Worm (Caenorhabditis elegans) whole organism, late embryonic: ENCODE data around the gene Y32H12A.8.

Source experiments
- C08G9.2 ChIP-seq: sonication (generic microtip); optimal IDR thresholded peaks from 2 replicates; lab custom pipeline; 2016; ENCODE audit warnings: mild to moderate bottlenecking, missing genetic modification characterization, moderate library complexity, missing compliant biosample characterization
- T23F11.4 ChIP-seq: fragments of 200-800 bp; sonication (Bioruptor generic); optimal IDR thresholded peaks from 2 replicates; lab custom pipeline; 2018; ENCODE audit warnings: mild to moderate bottlenecking, missing genetic modification characterization, missing compliant biosample characterization
- ama-1 ChIP-seq: fragments of 150-350 bp; optimal IDR thresholded peaks from 2 replicates; lab custom pipeline; 2014
- ceh-19 ChIP-seq: fragments of 200-800 bp; sonication (Bioruptor generic); optimal IDR thresholded peaks from 2 replicates; lab custom pipeline; 2018; ENCODE audit warnings: mild to moderate bottlenecking, missing genetic modification characterization, missing compliant biosample characterization
- ceh-2 ChIP-seq: sonication (generic microtip); optimal IDR thresholded peaks from 2 replicates; lab custom pipeline; 2016; ENCODE audit warnings: missing genotype, missing genetic modification characterization, missing compliant biosample characterization
- dve-1 ChIP-seq: sonication (generic microtip); optimal IDR thresholded peaks from 2 replicates; lab custom pipeline; 2017; ENCODE audit warnings: antibody characterized with exemption, mild to moderate bottlenecking, missing genetic modification characterization, missing compliant biosample characterization
- elt-2 ChIP-seq: sonication (generic microtip); optimal IDR thresholded peaks from 2 replicates; lab custom pipeline; 2016; ENCODE audit warnings: missing genetic modification reagents, missing genetic modification characterization, missing compliant biosample characterization
- fkh-10 ChIP-seq: fragments of 150-350 bp; optimal IDR thresholded peaks from 2 replicates; lab custom pipeline; 2014; ENCODE audit warnings: missing biosample characterization, missing genetic modification reagents, missing genetic modification characterization
- lim-6 ChIP-seq: sonication (generic microtip); optimal IDR thresholded peaks from 2 replicates; lab custom pipeline; 2016; ENCODE audit warnings: missing genetic modification characterization, missing compliant biosample characterization
- nfya-1 ChIP-seq: sonication (generic microtip); optimal IDR thresholded peaks from 2 replicates; lab custom pipeline; 2017; ENCODE audit warnings: missing genetic modification characterization, mild to moderate bottlenecking, missing compliant biosample characterization, antibody characterized with exemption, moderate library complexity
- nhr-11 ChIP-seq: fragments of 150-350 bp; optimal IDR thresholded peaks from 2 replicates; lab custom pipeline; 2014; ENCODE audit warnings: missing biosample characterization, missing genetic modification characterization
- pha-4 ChIP-seq: fragments of 150-350 bp; optimal IDR thresholded peaks from 2 replicates; lab custom pipeline; 2018; ENCODE audit warnings: missing biosample characterization, missing genetic modification reagents, missing genetic modification characterization
- pros-1 ChIP-seq: fragments of 150-350 bp; optimal IDR thresholded peaks from 2 replicates; lab custom pipeline; 2014; ENCODE audit warnings: missing biosample characterization, missing genetic modification reagents, missing genetic modification characterization
- ztf-16 ChIP-seq: sonication (generic microtip); optimal IDR thresholded peaks from 2 replicates; lab custom pipeline; 2017; ENCODE audit warnings: missing genetic modification characterization, missing compliant biosample characterization

DNA sequence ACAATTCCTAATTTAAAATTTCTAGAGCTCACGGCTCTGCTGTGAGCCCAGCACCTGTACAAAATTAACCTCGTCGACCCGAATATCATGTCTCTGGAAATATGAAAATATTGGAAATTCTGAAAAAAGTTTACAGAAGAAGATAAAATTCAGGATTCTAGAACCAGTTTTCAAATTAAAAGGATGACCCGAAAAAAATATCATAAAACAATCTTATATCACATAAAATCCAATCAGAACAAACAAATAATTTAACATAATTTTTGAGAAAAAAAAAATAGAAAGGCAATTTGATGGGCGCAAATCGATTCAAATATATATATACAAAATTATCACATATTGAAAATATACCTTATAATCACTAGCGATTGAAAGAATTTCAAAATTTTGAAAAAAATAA is 20.5 kb downstream of the Y32H12A.8 start, which contains the start of gene Y32H12A.7:
- TF ChIP-seq ama-1 (lab: Kevin White, UChicago) (no peak), elt-2 (tag; lab: Kevin White, UChicago) (no peak), C08G9.2 (tag; lab: Kevin White, UChicago) (no peak), lim-6 (no peak), pha-4 (tag; lab: Kevin White, UChicago) (no peak), ztf-16 (no peak), pros-1 (tag; lab: Kevin White, UChicago) (no peak), fkh-10 (GFP tag; lab: Kevin White, UChicago) (no peak), ceh-19 (GFP tag; lab: Kevin White, UChicago) (no peak), nhr-11 (tag; lab: Kevin White, UChicago) (no peak), ceh-2 (tag; lab: Kevin White, UChicago) (no peak), nfya-1 (tag; lab: Kevin White, UChicago) (no peak), T23F11.4 (GFP tag; lab: Kevin White, UChicago) (no peak), dve-1 (no peak)
